Fruit fly (Drosophila melanogaster) ovary, adult (tissue): ENCODE results near the gene ImpE1.

ENCODE experiments used
- CG17801 ChIP-seq: fragments of 200-800 bp; optimal IDR thresholded peaks from 2 replicates; lab custom pipeline; 2019; ENCODE audit warnings: missing biosample characterization, mild to moderate bottlenecking, missing genetic modification characterization, moderate library complexity; ENCODE audit not compliant: partially characterized antibody

The ImpE1 gene

dm6 chr3L:8372035-8372434 is at the start of gene ImpE1:
Gene ImpE1 (plus strand): TSS chr3L:8372405.
- no peak for TF ChIP-seq CG17801 (GFP tag; lab: Kevin White, UChicago)

dm6 chr3L:8323817-8324216 is 48.4 kb upstream of the ImpE1 start:
- no peak for TF ChIP-seq CG17801 (GFP tag; lab: Kevin White, UChicago)

- no peak for TF ChIP-seq CG17801 (GFP tag; lab: Kevin White, UChicago)
Observed at dm6 chr3L:8325559-8325958, 46.6 kb upstream of the ImpE1 start, which contains the start of gene CG34461. Gene CG34461 (plus strand): TSS chr3L:8325859.

- no peak for TF ChIP-seq CG17801 (GFP tag; lab: Kevin White, UChicago)
Observed at dm6 chr3L:8328283-8328682, 43.9 kb upstream of the ImpE1 start, which contains the start of gene CG34462. Gene CG34462 (plus strand): TSS chr3L:8328583.

dm6 chr3L:8329005-8329404 is 43.2 kb upstream of the ImpE1 start:
- TF ChIP-seq CG17801 (GFP tag; lab: Kevin White, UChicago) = no peak

- no peak for TF ChIP-seq CG17801 (GFP tag; lab: Kevin White, UChicago)
Observed at dm6 chr3L:8331414-8331813, 40.8 kb upstream of the ImpE1 start.

dm6 chr3L:8333574-8333973 is 38.6 kb upstream of the ImpE1 start:
- no peak for TF ChIP-seq CG17801 (GFP tag; lab: Kevin White, UChicago)

dm6 chr3L:8334338-8334737 is 37.9 kb upstream of the ImpE1 start:
- TF ChIP-seq CG17801 (GFP tag; lab: Kevin White, UChicago) = no peak

- no peak for TF ChIP-seq CG17801 (GFP tag; lab: Kevin White, UChicago)
Observed at dm6 chr3L:8336372-8336771, 35.8 kb upstream of the ImpE1 start, which contains the start of gene Cpr66Cb. Gene Cpr66Cb (plus strand): TSS chr3L:8336672.

dm6 chr3L:8338921-8339320 is 33.3 kb upstream of the ImpE1 start, which contains the start of gene Pex2:
Gene Pex2 (plus strand): TSS chr3L:8339051.
- TF ChIP-seq CG17801 (GFP tag; lab: Kevin White, UChicago) = peak; percentile 56

- TF ChIP-seq CG17801 (GFP tag; lab: Kevin White, UChicago) = peak; percentile 52
Observed at dm6 chr3L:8340264-8341095, 31.7 kb upstream of the ImpE1 start, which contains the start of the genes Prim1 and CG7083. Gene Prim1 (plus strand): TSS chr3L:8340314. Gene CG7083 (plus strand): TSS chr3L:8340785.

- TF ChIP-seq CG17801 (GFP tag; lab: Kevin White, UChicago) = no peak
Observed at dm6 chr3L:8345182-8345581, 27.0 kb upstream of the ImpE1 start.

dm6 chr3L:8346100-8346980 is 25.9 kb upstream of the ImpE1 start, which contains the start of the genes CG7182 and GAPcenA:
Gene CG7182 (minus strand): TSS chr3L:8346382.
Gene GAPcenA (plus strand): TSS chr3L:8346561.
- TF ChIP-seq CG17801 (GFP tag; lab: Kevin White, UChicago) = peak; percentile 82

- TF ChIP-seq CG17801 (GFP tag; lab: Kevin White, UChicago) = no peak
Observed at dm6 chr3L:8347346-8347745, 24.9 kb upstream of the ImpE1 start.

- TF ChIP-seq CG17801 (GFP tag; lab: Kevin White, UChicago) = no peak
Observed at dm6 chr3L:8356196-8356595, 16.0 kb upstream of the ImpE1 start, which contains the start of gene Culd. Gene Culd (minus strand): TSS chr3L:8356296.
